Fruit fly (Drosophila melanogaster) whole organism, embryonic: ENCODE measurements around the gene Ankle2.
A peak's percentile ranks its signal among the peaks of the same experiment; 100 is the strongest.

ENCODE experiments used
- CG11504 ChIP-seq: fragments of 200-800 bp; sonication (Bioruptor generic); optimal IDR thresholded peaks from 3 replicates; lab custom pipeline; 2019; ENCODE audit warnings: missing biosample characterization, mild to moderate bottlenecking, missing genetic modification characterization, moderate library complexity
- CG11723 ChIP-seq: fragments of 200-800 bp; sonication (Bioruptor generic); optimal IDR thresholded peaks from 2 replicates; lab custom pipeline; 2017; ENCODE audit warnings: missing biosample characterization, mild to moderate bottlenecking, missing genetic modification characterization
- CG12155 ChIP-seq: fragments of 200-800 bp; sonication (Bioruptor generic); optimal IDR thresholded peaks from 3 replicates; lab custom pipeline; 2016; ENCODE audit warnings: missing biosample characterization, missing genetic modification characterization
- CG13123 ChIP-seq: fragments of 200-800 bp; sonication (Bioruptor generic); optimal IDR thresholded peaks from 2 replicates; lab custom pipeline; 2016; ENCODE audit warnings: missing biosample characterization, missing genetic modification characterization
- CG13894 ChIP-seq: fragments of 200-800 bp; sonication (Bioruptor generic); optimal IDR thresholded peaks from 3 replicates; lab custom pipeline; 2018; ENCODE audit warnings: missing biosample characterization, mild to moderate bottlenecking, missing genetic modification characterization, moderate library complexity
- CG14710 ChIP-seq: fragments of 200-800 bp; sonication (Bioruptor generic); optimal IDR thresholded peaks from 3 replicates; lab custom pipeline; 2019; ENCODE audit warnings: missing biosample characterization, mild to moderate bottlenecking, missing genetic modification characterization, moderate library complexity
- CG15011 ChIP-seq: fragments of 200-800 bp; sonication (Bioruptor generic); optimal IDR thresholded peaks from 3 replicates; lab custom pipeline; 2018; ENCODE audit warnings: missing biosample characterization, mild to moderate bottlenecking, missing genetic modification characterization
- CG15269 ChIP-seq: fragments of 200-800 bp; sonication (Bioruptor generic); optimal IDR thresholded peaks from 2 replicates; lab custom pipeline; 2018; ENCODE audit warnings: missing biosample characterization, mild to moderate bottlenecking, missing genetic modification characterization, moderate library complexity
- CG15696 ChIP-seq: fragments of 200-800 bp; sonication (Bioruptor generic); optimal IDR thresholded peaks from 2 replicates; lab custom pipeline; 2019; ENCODE audit warnings: missing biosample characterization, mild to moderate bottlenecking, missing genetic modification characterization, moderate library complexity
- CG16863 ChIP-seq: fragments of 200-800 bp; sonication (Bioruptor generic); optimal IDR thresholded peaks from 3 replicates; lab custom pipeline; 2016; ENCODE audit warnings: missing biosample characterization, missing genetic modification characterization
- CG17361 ChIP-seq: fragments of 200-800 bp; sonication (Bioruptor generic); IDR thresholded peaks from 3 replicates; pipeline ENCODE4 v1.3.6; 2022; ENCODE audit warnings: missing biosample characterization, missing genetic modification characterization
- CG2712 ChIP-seq: fragments of 200-800 bp; optimal IDR thresholded peaks from 3 replicates; lab custom pipeline; 2019; ENCODE audit warnings: missing biosample characterization, mild to moderate bottlenecking, missing genetic modification characterization, moderate library complexity
- CG4404 ChIP-seq: fragments of 200-800 bp; sonication (Bioruptor generic); IDR thresholded peaks from 2 replicates; pipeline ENCODE4 v1.3.6; 2022; ENCODE audit warnings: missing biosample characterization, missing genetic modification characterization
- CG7372 ChIP-seq: fragments of 200-800 bp; sonication (Bioruptor generic); IDR thresholded peaks from 2 replicates; pipeline ENCODE4 v1.3.6; 2022; ENCODE audit warnings: missing biosample characterization, missing genetic modification characterization
- CrebB ChIP-seq: fragments of 200-800 bp; sonication (Bioruptor generic); optimal IDR thresholded peaks from 3 replicates; lab custom pipeline; 2018; ENCODE audit warnings: missing biosample characterization, mild to moderate bottlenecking, missing genetic modification characterization
- ERR ChIP-seq: fragments of 200-800 bp; sonication (Bioruptor generic); optimal IDR thresholded peaks from 2 replicates; lab custom pipeline; 2016; ENCODE audit warnings: missing biosample characterization, missing genetic modification characterization
- HHEX ChIP-seq: fragments of 200-800 bp; sonication (Bioruptor generic); optimal IDR thresholded peaks from 3 replicates; lab custom pipeline; 2017; ENCODE audit warnings: missing biosample characterization, mild to moderate bottlenecking, missing genetic modification characterization, missing genetic modification reagents
- Lim3 ChIP-seq: fragments of 200-800 bp; sonication (Bioruptor generic); IDR thresholded peaks from 2 replicates; pipeline ENCODE4 v1.3.6; 2022; ENCODE audit warnings: missing biosample characterization, missing genetic modification characterization
- Lpt ChIP-seq: fragments of >200 bp; optimal IDR thresholded peaks from 2 replicates; lab custom pipeline; 2018; ENCODE audit warnings: missing biosample characterization, missing genetic modification characterization
- MTF-1 ChIP-seq: fragments of 200-800 bp; sonication (Bioruptor generic); optimal IDR thresholded peaks from 2 replicates; lab custom pipeline; 2018; ENCODE audit warnings: missing biosample characterization, mild to moderate bottlenecking, missing genetic modification characterization, borderline replicate concordance
- Mes4 ChIP-seq: fragments of 200-800 bp; sonication (Bioruptor generic); optimal IDR thresholded peaks from 2 replicates; lab custom pipeline; 2016; ENCODE audit warnings: missing biosample characterization, missing genetic modification characterization
- Mrtf ChIP-seq: fragments of 200-800 bp; sonication (Bioruptor generic); IDR thresholded peaks from 3 replicates; pipeline ENCODE4 v1.3.6; 2022; ENCODE audit warnings: missing biosample characterization, missing genetic modification characterization
- Nf-YA ChIP-seq: fragments of 200-800 bp; sonication (Bioruptor generic); IDR thresholded peaks from 2 replicates; pipeline ENCODE4 v1.3.6; 2022; ENCODE audit warnings: missing biosample characterization, missing genetic modification characterization
- Oaz ChIP-seq: fragments of 200-800 bp; sonication (Bioruptor generic); IDR thresholded peaks from 2 replicates; pipeline ENCODE4 v1.3.6; 2022; ENCODE audit warnings: missing biosample characterization, missing genetic modification characterization
- Oli ChIP-seq: fragments of 200-800 bp; sonication (Bioruptor generic); optimal IDR thresholded peaks from 2 replicates; lab custom pipeline; 2018; ENCODE audit warnings: missing biosample characterization, mild to moderate bottlenecking, missing genetic modification characterization, moderate library complexity
- Sry-β ChIP-seq: fragments of 200-800 bp; sonication (Bioruptor generic); optimal IDR thresholded peaks from 2 replicates; lab custom pipeline; 2018; ENCODE audit warnings: missing biosample characterization, mild to moderate bottlenecking, missing genetic modification characterization, moderate library complexity
- Ssrp ChIP-seq: fragments of 200-800 bp; sonication (Bioruptor generic); optimal IDR thresholded peaks from 2 replicates; lab custom pipeline; 2018; ENCODE audit warnings: missing biosample characterization, mild to moderate bottlenecking, missing genetic modification characterization, moderate library complexity
- Xrp1 ChIP-seq: fragments of 200-800 bp; sonication (Bioruptor generic); IDR thresholded peaks from 2 replicates; pipeline ENCODE4 v1.3.6; 2022; ENCODE audit warnings: missing biosample characterization, missing genetic modification characterization
- ash1 ChIP-seq: fragments of 200-800 bp; sonication (Bioruptor generic); optimal IDR thresholded peaks from 2 replicates; lab custom pipeline; 2018; ENCODE audit warnings: missing biosample characterization, mild to moderate bottlenecking, missing genetic modification characterization
- cad ChIP-seq: fragments of >200 bp; optimal IDR thresholded peaks from 2 replicates; lab custom pipeline; 2017; ENCODE audit warnings: missing biosample characterization, missing genetic modification characterization
- crc ChIP-seq: fragments of 200-800 bp; sonication (Bioruptor generic); optimal IDR thresholded peaks from 2 replicates; lab custom pipeline; 2016; ENCODE audit warnings: missing biosample characterization, missing genetic modification characterization
- crp ChIP-seq, 2 experiments: fragments of 200-800 bp; sonication (Bioruptor generic); optimal IDR thresholded peaks; 2 replicates in 1 of 2; 3 replicates in 1 of 2; lab custom pipeline; 2017; ENCODE audit warnings: missing biosample characterization in 2 of 2, missing genetic modification characterization in 2 of 2, mild to moderate bottlenecking in 1 of 2, moderate library complexity in 1 of 2
- emc ChIP-seq: fragments of 200-800 bp; sonication (Bioruptor generic); optimal IDR thresholded peaks from 2 replicates; lab custom pipeline; 2016; ENCODE audit warnings: missing biosample characterization, missing genetic modification characterization
- fd102C ChIP-seq: fragments of 200-800 bp; sonication (Bioruptor generic); optimal IDR thresholded peaks from 2 replicates; lab custom pipeline; 2018; ENCODE audit warnings: missing biosample characterization, mild to moderate bottlenecking, missing genetic modification characterization, moderate library complexity
- grau ChIP-seq: fragments of 200-800 bp; optimal IDR thresholded peaks from 3 replicates; lab custom pipeline; 2019; ENCODE audit warnings: missing biosample characterization, mild to moderate bottlenecking, missing genetic modification characterization, moderate library complexity
- grn ChIP-seq: fragments of 200-800 bp; sonication (Bioruptor generic); optimal IDR thresholded peaks from 3 replicates; lab custom pipeline; 2017; ENCODE audit warnings: missing biosample characterization, missing genetic modification characterization
- ken ChIP-seq: fragments of 200-800 bp; sonication (Bioruptor generic); IDR thresholded peaks from 3 replicates; pipeline ENCODE4 v1.3.6; 2022; ENCODE audit warnings: missing biosample characterization, missing genetic modification characterization
- nmo ChIP-seq: fragments of 200-800 bp; sonication (Bioruptor generic); optimal IDR thresholded peaks from 2 replicates; lab custom pipeline; 2018; ENCODE audit warnings: missing biosample characterization, mild to moderate bottlenecking, missing genetic modification characterization, moderate library complexity
- oc ChIP-seq: fragments of 200-800 bp; sonication (Bioruptor generic); optimal IDR thresholded peaks from 2 replicates; lab custom pipeline; 2018; ENCODE audit warnings: missing biosample characterization, mild to moderate bottlenecking, missing genetic modification characterization, moderate library complexity
- psq ChIP-seq: fragments of 200-800 bp; sonication (Bioruptor generic); optimal IDR thresholded peaks from 2 replicates; lab custom pipeline; 2017; ENCODE audit warnings: missing biosample characterization, missing genetic modification characterization
- pzg ChIP-seq: fragments of 200-800 bp; sonication (Bioruptor generic); optimal IDR thresholded peaks from 3 replicates; lab custom pipeline; 2018; ENCODE audit warnings: missing biosample characterization, mild to moderate bottlenecking, missing genetic modification characterization, moderate library complexity
- sc ChIP-seq, 3 experiments: fragments of >200 bp in 2 of 3; fragments of 200-800 bp in 1 of 3; sonication (Bioruptor generic) in 1 of 3; optimal IDR thresholded peaks; 2 replicates in 2 of 3; 3 replicates in 1 of 3; lab custom pipeline; 2017; ENCODE audit warnings: mild to moderate bottlenecking in 1 of 3, missing biosample characterization in 1 of 3, missing genetic modification characterization in 1 of 3, missing genetic modification reagents in 1 of 3
- sens-2 ChIP-seq: fragments of 200-800 bp; sonication (Bioruptor generic); IDR thresholded peaks from 2 replicates; pipeline ENCODE4 v1.3.6; 2022; ENCODE audit warnings: missing biosample characterization, missing genetic modification characterization
- slbo ChIP-seq: fragments of 200-800 bp; sonication (Bioruptor generic); IDR thresholded peaks from 2 replicates; pipeline ENCODE4 v1.3.6; 2022; ENCODE audit warnings: missing biosample characterization, missing genetic modification characterization
- stc ChIP-seq: fragments of 200-800 bp; sonication (Bioruptor generic); IDR thresholded peaks from 2 replicates; pipeline ENCODE4 v1.3.6; 2022; ENCODE audit warnings: missing biosample characterization, missing genetic modification characterization
- sug ChIP-seq: fragments of 200-800 bp; optimal IDR thresholded peaks from 2 replicates; lab custom pipeline; 2019; ENCODE audit warnings: missing biosample characterization, mild to moderate bottlenecking, missing genetic modification characterization, moderate library complexity
- tll ChIP-seq, 2 experiments: fragments of 200-800 bp in 1 of 2; fragments of >200 bp in 1 of 2; sonication (Bioruptor generic) in 1 of 2; optimal IDR thresholded peaks; 2 replicates each; lab custom pipeline; 2017 to 2019; ENCODE audit warnings: missing biosample characterization in 2 of 2, missing genetic modification characterization in 2 of 2, mild to moderate bottlenecking in 1 of 2, moderate library complexity in 1 of 2
- zen2 ChIP-seq: fragments of 200-800 bp; sonication (Bioruptor generic); IDR thresholded peaks from 3 replicates; pipeline ENCODE4 v1.3.6; 2022; ENCODE audit warnings: missing biosample characterization, missing genetic modification characterization; ENCODE audit not compliant: partially characterized antibody

The Ankle2 gene

dm6 chrX:17625833-17626232 lies 46.8 kb upstream of the Ankle2 start (continued):
- TF ChIP-seq CG14710 (tag; lab: Kevin White, UChicago) (no peak), sug (tag; lab: Kevin White, UChicago) (peak; percentile 32), grau (peak; percentile 10), CG15269 (tag; lab: Kevin White, UChicago) (peak; percentile 35), Sry-β (peak; percentile 79)

DNA sequence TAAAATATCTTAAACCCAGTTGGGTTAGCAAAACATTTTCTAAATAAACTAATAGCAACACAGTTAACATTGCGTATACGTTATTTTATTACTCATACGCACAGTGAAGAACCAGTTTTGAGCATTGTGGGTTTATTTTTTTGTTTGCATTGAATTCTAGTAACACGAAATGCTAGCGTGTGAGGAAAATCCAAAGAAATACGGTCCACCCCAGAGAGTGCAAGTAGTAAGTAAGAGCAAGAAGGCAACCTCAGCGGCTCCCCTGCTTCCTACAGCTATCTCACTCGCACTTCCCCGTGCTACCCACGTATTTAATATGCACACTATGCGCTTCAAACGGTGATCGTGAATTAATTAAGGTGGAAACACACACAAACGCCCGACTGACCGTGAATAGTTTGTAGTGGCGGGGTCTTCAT lies 46.0 kb upstream of the Ankle2 start:
- TF ChIP-seq zen2 (no peak), oc (tag; lab: Kevin White, UChicago) (peak; percentile 85), Xrp1 (GFP tag; lab: Robert Waterston, UW) (peak; percentile 83), Oli (peak; percentile 92), ash1 (GFP tag; lab: Kevin White, UChicago) (peak; percentile 38), crc (GFP tag; lab: Kevin White, UChicago) (peak; percentile 71), CG7372 (GFP tag; lab: Robert Waterston, UW) (peak; percentile 93), HHEX (GFP tag; lab: Kevin White, UChicago) (peak; percentile 91), sens-2 (GFP tag; lab: Robert Waterston, UW) (no peak; the same call in 1 of the 2 replicates), Mes4 (GFP tag; lab: Kevin White, UChicago) (peak; percentile 73), cad (GFP tag; lab: Kevin White, UChicago) (no peak), CG13894 (tag; lab: Kevin White, UChicago) (peak; percentile 78), CG11723 (GFP tag; lab: Kevin White, UChicago) (peak; percentile 83), MTF-1 (GFP tag; lab: Kevin White, UChicago) (peak; percentile 69), stc (GFP tag; lab: Robert Waterston, UW) (peak; percentile 88), CG4404 (GFP tag; lab: Robert Waterston, UW) (no peak; the same call in 1 of the 2 replicates), slbo (peak; percentile 75), CG16863 (peak; percentile 74), sc (optimal IDR thresholded peaks at IDR 0.05; lab: Kevin White, UChicago) (no peak), sc (GFP tag; optimal IDR thresholded peaks at IDR 0.05; lab: Kevin White, UChicago) (peak; percentile 48), crp (GFP tag; optimal IDR thresholded peaks at IDR 0.05; lab: Kevin White, UChicago) (peak in 1 of 2 experiments; percentile 47), CG15696 (peak; percentile 56), psq (peak; percentile 21), CG17361 (GFP tag; lab: Robert Waterston, UW) (peak; percentile 89), grn (GFP tag; lab: Kevin White, UChicago) (peak; percentile 52), Lim3 (GFP tag; lab: Robert Waterston, UW) (peak; percentile 25; the same call in 1 of the 2 replicates), CG13123 (peak; percentile 44), ken (GFP tag; lab: Robert Waterston, UW) (0 out of 3 replicates have a peak, but pooled peaks have one; percentile 50), nmo (GFP tag; lab: Kevin White, UChicago) (peak; percentile 91), tll (GFP tag; optimal IDR thresholded peaks at IDR 0.05; lab: Kevin White, UChicago) (no peak), CrebB (tag; lab: Kevin White, UChicago) (peak; percentile 86), Mrtf (peak; percentile 82), Oaz (GFP tag; lab: Robert Waterston, UW) (peak; percentile 77), CG11504 (tag; lab: Kevin White, UChicago) (peak; percentile 92), Lpt (no peak), Nf-YA (GFP tag; lab: Robert Waterston, UW) (peak; percentile 58), emc (peak; percentile 65), CG2712 (peak; percentile 88), pzg (GFP tag; lab: Kevin White, UChicago) (peak; percentile 9), fd102C (GFP tag; lab: Kevin White, UChicago) (no peak), Ssrp (peak; percentile 69), CG15011 (peak; percentile 85), CG12155 (GFP tag; lab: Kevin White, UChicago) (peak; percentile 75), ERR (GFP tag; lab: Kevin White, UChicago) (peak; percentile 65)
